Worm (Caenorhabditis elegans) whole organism, L4/young adult: Measurements from ENCODE around the gene pgm-3.

Experiments
- W03F9.2 ChIP-seq: fragments of 150-350 bp; optimal IDR thresholded peaks from 2 replicates; lab custom pipeline; 2014; ENCODE audit warnings: missing biosample characterization, missing genetic modification characterization
- dao-5 ChIP-seq: sonication (generic microtip); optimal IDR thresholded peaks from 2 replicates; lab custom pipeline; 2016; ENCODE audit warnings: missing genotype, missing genetic modification characterization, moderate library complexity, missing compliant biosample characterization
- him-1 ChIP-seq: sonication (generic microtip); optimal IDR thresholded peaks from 2 replicates; lab custom pipeline; 2016; ENCODE audit warnings: missing genotype, missing genetic modification reagents, missing genetic modification characterization, missing compliant biosample characterization

ce11 chrIV:8739294-8739693 is 13.8 kb downstream of the pgm-3 start, which contains the start of gene F21D5.5:
- TF ChIP-seq him-1 (tag; lab: Kevin White, UChicago) (no peak), W03F9.2 (tag; lab: Kevin White, UChicago) (no peak), dao-5 (tag; lab: Kevin White, UChicago) (no peak)
